Worm (Caenorhabditis elegans): Measurements from ENCODE around the gene B0416.4.

Gene B0416.4

ce11 chrX:9251488-9251887, 27.3 kb upstream of the B0416.4 start, which contains the start of gene pes-8:
Gene pes-8 (plus strand): TSS chrX:9251788.
- no peak for TF ChIP-seq nhr-23 (tag; optimal IDR thresholded peaks at IDR 0.05)
- TF ChIP-seq ZK546.5 (tag; optimal IDR thresholded peaks at IDR 0.05), result no peak
- TF ChIP-seq alr-1 (tag; optimal IDR thresholded peaks at IDR 0.05), result no peak
- no peak for TF ChIP-seq nhr-10 (tag; optimal IDR thresholded peaks at IDR 0.05)
- no peak for TF ChIP-seq C34F6.9 (tag; optimal IDR thresholded peaks at IDR 0.05)
- TF ChIP-seq ztf-4 (tag; optimal IDR thresholded peaks at IDR 0.05), result no peak
- TF ChIP-seq unc-55 (GFP tag; optimal IDR thresholded peaks at IDR 0.05), result no peak
- no peak for TF ChIP-seq unc-39 (tag; optimal IDR thresholded peaks at IDR 0.05)
- TF ChIP-seq gmeb-1 (tag; optimal IDR thresholded peaks at IDR 0.05), result no peak
- no peak for TF ChIP-seq nhr-129 (tag; optimal IDR thresholded peaks at IDR 0.05)
- no peak for TF ChIP-seq R02D3.7 (tag; optimal IDR thresholded peaks at IDR 0.05)
- no peak for TF ChIP-seq dmd-4 (tag; optimal IDR thresholded peaks at IDR 0.05)
- no peak for TF ChIP-seq nhr-21 (tag; optimal IDR thresholded peaks at IDR 0.05)
- no peak for TF ChIP-seq mdl-1 (tag; optimal IDR thresholded peaks at IDR 0.05)
- no peak for TF ChIP-seq egl-27 (tag; optimal IDR thresholded peaks at IDR 0.05)
- TF ChIP-seq elt-3 (tag; optimal IDR thresholded peaks at IDR 0.05), result no peak

- TF ChIP-seq sma-3 (GFP tag; optimal IDR thresholded peaks at IDR 0.05) (no peak), nhr-77 (tag; optimal IDR thresholded peaks at IDR 0.05) (no peak), R02D3.7 (tag; optimal IDR thresholded peaks at IDR 0.05) (no peak), nhr-25 (tag; optimal IDR thresholded peaks at IDR 0.05) (no peak), mab-5 (tag; optimal IDR thresholded peaks at IDR 0.05) (no peak), unc-39 (tag; optimal IDR thresholded peaks at IDR 0.05) (no peak), gmeb-1 (tag; optimal IDR thresholded peaks at IDR 0.05) (no peak), ZK546.5 (tag; optimal IDR thresholded peaks at IDR 0.05) (no peak), nhr-10 (tag; optimal IDR thresholded peaks at IDR 0.05) (no peak), F13H6.1 (tag; optimal IDR thresholded peaks at IDR 0.05) (no peak), lin-11 (tag; optimal IDR thresholded peaks at IDR 0.05) (no peak), nhr-12 (tag; optimal IDR thresholded peaks at IDR 0.05) (no peak), egl-27 (tag; optimal IDR thresholded peaks at IDR 0.05) (no peak), nhr-237 (tag; optimal IDR thresholded peaks at IDR 0.05) (no peak)
Measured at ce11 chrX:9255993-9256392, 22.8 kb upstream of the B0416.4 start.

ce11 chrX:9259552-9259951, 19.2 kb upstream of the B0416.4 start, which contains the start of gene F18G5.1:
Gene F18G5.1 (plus strand): TSS chrX:9259852.
- no peak for TF ChIP-seq lin-13 (GFP tag; optimal IDR thresholded peaks at IDR 0.05)
- TF ChIP-seq ztf-4 (tag; optimal IDR thresholded peaks at IDR 0.05), result no peak
- TF ChIP-seq ceh-16 (tag; optimal IDR thresholded peaks at IDR 0.05), result no peak
- no peak for TF ChIP-seq nhr-11 (tag; optimal IDR thresholded peaks at IDR 0.05)
- no peak for TF ChIP-seq nhr-129 (tag; optimal IDR thresholded peaks at IDR 0.05)
- no peak for TF ChIP-seq elt-1 (tag; optimal IDR thresholded peaks at IDR 0.05)
- TF ChIP-seq unc-62 (GFP tag; optimal IDR thresholded peaks at IDR 0.05), result no peak
- TF ChIP-seq nhr-21 (tag; optimal IDR thresholded peaks at IDR 0.05), result no peak
- TF ChIP-seq C34F6.9 (tag; optimal IDR thresholded peaks at IDR 0.05), result no peak
- TF ChIP-seq skn-1 (tag; optimal IDR thresholded peaks at IDR 0.05), result no peak
- TF ChIP-seq mdl-1 (tag; optimal IDR thresholded peaks at IDR 0.05), result no peak
- TF ChIP-seq unc-39 (tag; optimal IDR thresholded peaks at IDR 0.05), result no peak

- TF ChIP-seq mab-5 (tag; optimal IDR thresholded peaks at IDR 0.05), result no peak
Measured at ce11 chrX:9261626-9262189, 17.0 kb upstream of the B0416.4 start.

- no peak for TF ChIP-seq nhr-25 (tag; optimal IDR thresholded peaks at IDR 0.05)
- no peak for TF ChIP-seq lin-13 (GFP tag; optimal IDR thresholded peaks at IDR 0.05)
- no peak for TF ChIP-seq egl-27 (tag; optimal IDR thresholded peaks at IDR 0.05)
- no peak for TF ChIP-seq nhr-77 (tag; optimal IDR thresholded peaks at IDR 0.05)
- TF ChIP-seq unc-55 (GFP tag; optimal IDR thresholded peaks at IDR 0.05), result no peak
- TF ChIP-seq ztf-11 (tag; optimal IDR thresholded peaks at IDR 0.05), result no peak
- no peak for TF ChIP-seq mab-5 (tag; optimal IDR thresholded peaks at IDR 0.05)
- no peak for TF ChIP-seq nhr-10 (tag; optimal IDR thresholded peaks at IDR 0.05)
- no peak for TF ChIP-seq dmd-4 (tag; optimal IDR thresholded peaks at IDR 0.05)
- TF ChIP-seq nhr-23 (tag; optimal IDR thresholded peaks at IDR 0.05), result no peak
- no peak for TF ChIP-seq Y55F3AM.14 (GFP tag; optimal IDR thresholded peaks at IDR 0.05)
- TF ChIP-seq skn-1 (tag; optimal IDR thresholded peaks at IDR 0.05), result no peak
- TF ChIP-seq ztf-1 (GFP tag; conservative IDR thresholded peaks at IDR 0.05), result no peak
- TF ChIP-seq C34F6.9 (tag; optimal IDR thresholded peaks at IDR 0.05), result no peak
- TF ChIP-seq elt-3 (tag; optimal IDR thresholded peaks at IDR 0.05), result no peak
- no peak for TF ChIP-seq mbf-1 (tag; optimal IDR thresholded peaks at IDR 0.05)
- no peak for TF ChIP-seq lin-39 (tag; optimal IDR thresholded peaks at IDR 0.05)
- no peak for TF ChIP-seq crh-2 (tag; optimal IDR thresholded peaks at IDR 0.05)
Measured at ce11 chrX:9264231-9264630, 14.5 kb upstream of the B0416.4 start, which contains the start of gene F18G5.6. Gene F18G5.6 (minus strand): TSS chrX:9264331.

Measured in whole organism, L2 larva.